Fruit fly (Drosophila melanogaster): Measurements from ENCODE around the gene CG31689.

Gene CG31689

dm6 chr2L:2754437-2755322 is 29.2 kb downstream of the CG31689 start (continued):
- no peak for TF ChIP-seq CG32532 (GFP tag; IDR thresholded peaks at IDR 0.05)
- TF ChIP-seq CG34224 (GFP tag; IDR thresholded peaks at IDR 0.05; ENCODE audit: partially characterized antibody) = no peak
- TF ChIP-seq CG11085 (GFP tag; IDR thresholded peaks at IDR 0.05) = no peak
- peak; percentile 71 for TF ChIP-seq CG10267 (tag; optimal IDR thresholded peaks at IDR 0.05)
- peak; percentile 91 for TF ChIP-seq Sox100B (GFP tag; optimal IDR thresholded peaks at IDR 0.05)
- TF ChIP-seq dan (GFP tag; IDR thresholded peaks at IDR 0.05) = no peak
- TF ChIP-seq ac (GFP tag; optimal IDR thresholded peaks at IDR 0.05) = no peak
- no peak for TF ChIP-seq CG17361 (GFP tag; IDR thresholded peaks at IDR 0.05)
- TF ChIP-seq pum (GFP tag; optimal IDR thresholded peaks at IDR 0.05) = peak; percentile 61
- TF ChIP-seq sim (GFP tag; IDR thresholded peaks at IDR 0.05) = no peak
- no peak for TF ChIP-seq Dip2 (GFP tag; IDR thresholded peaks at IDR 0.05)
- peak; percentile 86 for TF ChIP-seq Hmr (GFP tag; optimal IDR thresholded peaks at IDR 0.05)
- TF ChIP-seq klu (GFP tag; IDR thresholded peaks at IDR 0.05) = no peak
- peak; percentile 86 for TF ChIP-seq Fer1 (GFP tag; optimal IDR thresholded peaks at IDR 0.05)
- TF ChIP-seq eyg (GFP tag; optimal IDR thresholded peaks at IDR 0.05) = peak; percentile 31
- TF ChIP-seq Abd-B (GFP tag; optimal IDR thresholded peaks at IDR 0.05) = peak; percentile 57
- TF ChIP-seq mam (GFP tag; optimal IDR thresholded peaks at IDR 0.05) = peak; percentile 79
- no peak for TF ChIP-seq Doc3 (GFP tag; IDR thresholded peaks at IDR 0.05; ENCODE audit: partially characterized antibody)
- TF ChIP-seq CG1832 (GFP tag; optimal IDR thresholded peaks at IDR 0.05) = no peak
- peak; percentile 77 for TF ChIP-seq CG13775 (GFP tag; optimal IDR thresholded peaks at IDR 0.05)
- peak; percentile 73 for TF ChIP-seq Dad (GFP tag; optimal IDR thresholded peaks at IDR 0.05)
- TF ChIP-seq ken (GFP tag; IDR thresholded peaks at IDR 0.05) = no peak
- no peak for TF ChIP-seq stwl (tag; optimal IDR thresholded peaks at IDR 0.05)
- TF ChIP-seq CG3995 (GFP tag; optimal IDR thresholded peaks at IDR 0.05) = peak; percentile 42
- TF ChIP-seq CG4404 (GFP tag; IDR thresholded peaks at IDR 0.05) = no peak
- TF ChIP-seq Opbp (GFP tag; IDR thresholded peaks at IDR 0.05; ENCODE audit: partially characterized antibody) = no peak
- TF ChIP-seq Eip74EF (GFP tag; optimal IDR thresholded peaks at IDR 0.05) = peak in 1 of 2 experiments; percentile 67
- TF ChIP-seq wor (GFP tag; IDR thresholded peaks at IDR 0.05) = no peak
- peak; percentile 81 for TF ChIP-seq CG5180 (GFP tag; optimal IDR thresholded peaks at IDR 0.05)
- peak; percentile 79 to 84 for TF ChIP-seq bsh (GFP tag; optimal IDR thresholded peaks at IDR 0.05)
- no peak for TF ChIP-seq E2f2 (GFP tag; IDR thresholded peaks at IDR 0.05)
- peak; percentile 52 to 70 for TF ChIP-seq Pdp1 (GFP tag; optimal IDR thresholded peaks at IDR 0.05)
- no peak for TF ChIP-seq H15 (GFP tag; IDR thresholded peaks at IDR 0.05)
- peak; percentile 59 for TF ChIP-seq CG10462 (GFP tag; optimal IDR thresholded peaks at IDR 0.05)
- no peak for TF ChIP-seq sna (GFP tag; IDR thresholded peaks at IDR 0.05; ENCODE audit: partially characterized antibody)
- no peak for TF ChIP-seq pzg (GFP tag; optimal IDR thresholded peaks at IDR 0.05)
- no peak for TF ChIP-seq CG4282 (GFP tag; optimal IDR thresholded peaks at IDR 0.05)
- TF ChIP-seq nau (GFP tag; optimal IDR thresholded peaks at IDR 0.05) = peak; percentile 87
- peak; percentile 0 for TF ChIP-seq ERR (GFP tag; optimal IDR thresholded peaks at IDR 0.05)
- peak; percentile 27 for TF ChIP-seq D (optimal IDR thresholded peaks at IDR 0.05)
- TF ChIP-seq D (GFP tag; optimal IDR thresholded peaks at IDR 0.05) = peak; percentile 78
- no peak for TF ChIP-seq hkb (optimal IDR thresholded peaks at IDR 0.05)
- TF ChIP-seq hkb (GFP tag; IDR thresholded peaks at IDR 0.05) = no peak
- no peak for TF ChIP-seq CG16779 (GFP tag; IDR thresholded peaks at IDR 0.05)
- TF ChIP-seq fd96Cb (tag; optimal IDR thresholded peaks at IDR 0.05) = peak; percentile 61
- TF ChIP-seq CG4707 (GFP tag; optimal IDR thresholded peaks at IDR 0.05) = peak; percentile 88
- TF ChIP-seq CG9932 (GFP tag; IDR thresholded peaks at IDR 0.05) = no peak
- TF ChIP-seq CG31365 (tag; optimal IDR thresholded peaks at IDR 0.05) = peak; percentile 73
- peak; percentile 65 for TF ChIP-seq B-H2 (GFP tag; optimal IDR thresholded peaks at IDR 0.05)

Data from whole organism, embryonic.